Fruit fly (Drosophila melanogaster): ENCODE results near the gene Gnpnat.
A peak's percentile ranks its signal among the peaks of the same experiment; 100 is the strongest.

dm6 chr3R:29772090-29772794 lies 34.2 kb downstream of the Gnpnat start:
- TF ChIP-seq pad (GFP tag; optimal IDR thresholded peaks at IDR 0.05) (peak; percentile 46), CG5204 (GFP tag; optimal IDR thresholded peaks at IDR 0.05) (peak; percentile 36)

Measured in whole organism, adult.